Worm (Caenorhabditis elegans) whole organism, late embryonic: ENCODE results near the gene T13A10.64.
A peak's percentile ranks its signal among the peaks of the same experiment; 100 is the strongest.

ENCODE experiments used
- C08G9.2 ChIP-seq: sonication (generic microtip); optimal IDR thresholded peaks from 2 replicates; lab custom pipeline; 2016; ENCODE audit warnings: mild to moderate bottlenecking, missing genetic modification characterization, moderate library complexity, missing compliant biosample characterization
- K02D7.2 ChIP-seq: sonication (generic microtip); optimal IDR thresholded peaks from 2 replicates; lab custom pipeline; 2017; ENCODE audit warnings: mild to moderate bottlenecking, missing genetic modification characterization, missing compliant biosample characterization
- ahr-1 ChIP-seq: sonication (generic microtip); optimal IDR thresholded peaks from 2 replicates; lab custom pipeline; 2016; ENCODE audit warnings: missing genetic modification characterization, missing compliant biosample characterization
- ama-1 ChIP-seq: fragments of 150-350 bp; optimal IDR thresholded peaks from 2 replicates; lab custom pipeline; 2014
- ceh-14 ChIP-seq: sonication (generic microtip); optimal IDR thresholded peaks from 2 replicates; lab custom pipeline; 2016; ENCODE audit warnings: missing genotype, missing genetic modification characterization, missing compliant biosample characterization
- ceh-19 ChIP-seq: fragments of 200-800 bp; sonication (Bioruptor generic); optimal IDR thresholded peaks from 2 replicates; lab custom pipeline; 2018; ENCODE audit warnings: mild to moderate bottlenecking, missing genetic modification characterization, missing compliant biosample characterization
- ceh-2 ChIP-seq: sonication (generic microtip); optimal IDR thresholded peaks from 2 replicates; lab custom pipeline; 2016; ENCODE audit warnings: missing genotype, missing genetic modification characterization, missing compliant biosample characterization
- ceh-22 ChIP-seq: sonication (generic microtip); optimal IDR thresholded peaks from 2 replicates; lab custom pipeline; 2017; ENCODE audit warnings: missing biosample characterization, missing genetic modification characterization
- ceh-30 ChIP-seq: fragments of 150-350 bp; optimal IDR thresholded peaks from 2 replicates; lab custom pipeline; 2014; ENCODE audit warnings: missing biosample characterization, missing genetic modification characterization
- ceh-31 ChIP-seq: sonication (generic microtip); optimal IDR thresholded peaks from 2 replicates; lab custom pipeline; 2016; ENCODE audit warnings: missing genetic modification characterization, missing compliant biosample characterization
- ceh-45 ChIP-seq: fragments of 200-800 bp; sonication (Bioruptor generic); IDR thresholded peaks from 2 replicates; pipeline ENCODE4 v1.3.6; 2022; ENCODE audit warnings: missing genetic modification reagents, missing genetic modification characterization, missing compliant biosample characterization
- ceh-48 ChIP-seq: sonication (generic microtip); optimal IDR thresholded peaks from 2 replicates; lab custom pipeline; 2016; ENCODE audit warnings: missing genetic modification characterization, inconsistent platforms, missing compliant biosample characterization
- ceh-6 ChIP-seq: fragments of 200-800 bp; sonication (Bioruptor generic); optimal IDR thresholded peaks from 2 replicates; lab custom pipeline; 2018; ENCODE audit warnings: mild to moderate bottlenecking, missing genetic modification characterization, missing compliant biosample characterization
- che-1 ChIP-seq: sonication (generic microtip); optimal IDR thresholded peaks from 2 replicates; lab custom pipeline; 2016; ENCODE audit warnings: mild to moderate bottlenecking, missing genetic modification characterization, missing compliant biosample characterization
- dve-1 ChIP-seq: sonication (generic microtip); optimal IDR thresholded peaks from 2 replicates; lab custom pipeline; 2017; ENCODE audit warnings: antibody characterized with exemption, mild to moderate bottlenecking, missing genetic modification characterization, missing compliant biosample characterization
- elt-2 ChIP-seq: sonication (generic microtip); optimal IDR thresholded peaks from 2 replicates; lab custom pipeline; 2016; ENCODE audit warnings: missing genetic modification reagents, missing genetic modification characterization, missing compliant biosample characterization
- ets-4 ChIP-seq: sonication (generic microtip); optimal IDR thresholded peaks from 2 replicates; lab custom pipeline; 2016; ENCODE audit warnings: missing genetic modification characterization, missing compliant biosample characterization
- fkh-10 ChIP-seq: fragments of 150-350 bp; optimal IDR thresholded peaks from 2 replicates; lab custom pipeline; 2014; ENCODE audit warnings: missing biosample characterization, missing genetic modification reagents, missing genetic modification characterization
- fkh-6 ChIP-seq: sonication (generic microtip); optimal IDR thresholded peaks from 2 replicates; lab custom pipeline; 2016; ENCODE audit warnings: missing genetic modification characterization, missing compliant biosample characterization
- gmeb-2 ChIP-seq: sonication (generic microtip); optimal IDR thresholded peaks from 2 replicates; lab custom pipeline; 2016; ENCODE audit warnings: missing genetic modification characterization, inconsistent platforms, missing compliant biosample characterization
- hlh-15 ChIP-seq: sonication (generic microtip); optimal IDR thresholded peaks from 2 replicates; lab custom pipeline; 2016; ENCODE audit warnings: missing genetic modification characterization, missing compliant biosample characterization
- hlh-30 ChIP-seq: sonication (generic microtip); optimal IDR thresholded peaks from 2 replicates; lab custom pipeline; 2017; ENCODE audit warnings: antibody characterized with exemption, missing genetic modification characterization, missing compliant biosample characterization; ENCODE audit not compliant: insufficient read depth
- lim-6 ChIP-seq: sonication (generic microtip); optimal IDR thresholded peaks from 2 replicates; lab custom pipeline; 2016; ENCODE audit warnings: missing genetic modification characterization, missing compliant biosample characterization
- lin-11 ChIP-seq: fragments of 200-800 bp; sonication (Bioruptor generic); optimal IDR thresholded peaks from 2 replicates; lab custom pipeline; 2018; ENCODE audit warnings: mild to moderate bottlenecking, missing genetic modification characterization, missing compliant biosample characterization
- madf-2 ChIP-seq: sonication (generic microtip); optimal IDR thresholded peaks from 2 replicates; lab custom pipeline; 2017; ENCODE audit warnings: missing genetic modification characterization, missing compliant biosample characterization
- mec-3 ChIP-seq: sonication (generic microtip); optimal IDR thresholded peaks from 2 replicates; lab custom pipeline; 2016; ENCODE audit warnings: borderline replicate concordance, missing genetic modification characterization, missing compliant biosample characterization
- nfya-1 ChIP-seq: sonication (generic microtip); optimal IDR thresholded peaks from 2 replicates; lab custom pipeline; 2017; ENCODE audit warnings: missing genetic modification characterization, mild to moderate bottlenecking, missing compliant biosample characterization, antibody characterized with exemption, moderate library complexity
- nhr-232 ChIP-seq: sonication (generic microtip); optimal IDR thresholded peaks from 2 replicates; lab custom pipeline; 2016; ENCODE audit warnings: missing genetic modification characterization, missing compliant biosample characterization
- odd-2 ChIP-seq: sonication (generic microtip); optimal IDR thresholded peaks from 2 replicates; lab custom pipeline; 2017; ENCODE audit warnings: antibody characterized with exemption, mild to moderate bottlenecking, missing genetic modification characterization, missing compliant biosample characterization
- pag-3 ChIP-seq: sonication (generic microtip); optimal IDR thresholded peaks from 2 replicates; lab custom pipeline; 2016; ENCODE audit warnings: missing compliant biosample characterization, missing genetic modification characterization, borderline replicate concordance
- pat-9 ChIP-seq: fragments of 200-800 bp; sonication (Bioruptor generic); optimal IDR thresholded peaks from 2 replicates; lab custom pipeline; 2018; ENCODE audit warnings: mild to moderate bottlenecking, missing genetic modification characterization, moderate library complexity, missing compliant biosample characterization
- pax-1 ChIP-seq: fragments of 150-350 bp; optimal IDR thresholded peaks from 2 replicates; lab custom pipeline; 2014; ENCODE audit warnings: missing biosample characterization, missing genetic modification characterization
- pha-2 ChIP-seq: sonication (generic microtip); optimal IDR thresholded peaks from 2 replicates; lab custom pipeline; 2017; ENCODE audit warnings: mild to moderate bottlenecking, missing genetic modification characterization, missing compliant biosample characterization
- pha-4 ChIP-seq: fragments of 150-350 bp; optimal IDR thresholded peaks from 2 replicates; lab custom pipeline; 2018; ENCODE audit warnings: missing biosample characterization, missing genetic modification reagents, missing genetic modification characterization
- pqm-1 ChIP-seq: sonication (generic microtip); optimal IDR thresholded peaks from 2 replicates; lab custom pipeline; 2016; ENCODE audit warnings: missing genetic modification characterization, missing compliant biosample characterization
- pros-1 ChIP-seq: fragments of 150-350 bp; optimal IDR thresholded peaks from 2 replicates; lab custom pipeline; 2014; ENCODE audit warnings: missing biosample characterization, missing genetic modification reagents, missing genetic modification characterization
- ref-2 ChIP-seq: sonication (generic microtip); optimal IDR thresholded peaks from 2 replicates; lab custom pipeline; 2016; ENCODE audit warnings: missing genetic modification characterization, missing compliant biosample characterization
- rnt-1 ChIP-seq: sonication (generic microtip); optimal IDR thresholded peaks from 2 replicates; lab custom pipeline; 2016; ENCODE audit warnings: missing genetic modification characterization, missing compliant biosample characterization
- sdc-2 ChIP-seq: sonication (generic microtip); optimal IDR thresholded peaks from 2 replicates; lab custom pipeline; 2016; ENCODE audit warnings: missing genotype, missing genetic modification characterization, missing compliant biosample characterization
- sox-2 ChIP-seq: fragments of 200-800 bp; sonication (Bioruptor generic); IDR thresholded peaks from 2 replicates; pipeline ENCODE4 v1.3.6; 2022; ENCODE audit warnings: missing genetic modification reagents, missing genetic modification characterization, missing compliant biosample characterization
- sox-4 ChIP-seq: sonication (generic microtip); optimal IDR thresholded peaks from 2 replicates; lab custom pipeline; 2017; ENCODE audit warnings: mild to moderate bottlenecking, missing genetic modification characterization, inconsistent platforms, missing compliant biosample characterization
- syd-9 ChIP-seq: sonication (generic microtip); optimal IDR thresholded peaks from 2 replicates; lab custom pipeline; 2016; ENCODE audit warnings: mild to moderate bottlenecking, missing genetic modification characterization, moderate library complexity, missing compliant biosample characterization
- tbx-2 ChIP-seq: sonication (generic microtip); optimal IDR thresholded peaks from 2 replicates; lab custom pipeline; 2016; ENCODE audit warnings: missing genetic modification characterization, missing compliant biosample characterization
- unc-3 ChIP-seq, 2 experiments: fragments of 200-800 bp in 1 of 2; sonication (Bioruptor generic) in 1 of 2; sonication (generic microtip) in 1 of 2; conservative IDR thresholded peaks in 1 of 2; optimal IDR thresholded peaks in 1 of 2; 2 replicates each; pipeline versions ENCODE4 v1.3.6 to Lab custom; 2016 to 2022; ENCODE audit warnings: missing compliant biosample characterization in 2 of 2, missing genetic modification characterization in 2 of 2, missing genetic modification reagents in 1 of 2
- unc-42 ChIP-seq: sonication (generic microtip); optimal IDR thresholded peaks from 2 replicates; lab custom pipeline; 2016; ENCODE audit warnings: missing genotype, missing genetic modification characterization, missing compliant biosample characterization
- unc-86 ChIP-seq: sonication (generic microtip); optimal IDR thresholded peaks from 2 replicates; lab custom pipeline; 2016; ENCODE audit warnings: missing genetic modification characterization, missing compliant biosample characterization
- zip-5 ChIP-seq: sonication (generic microtip); optimal IDR thresholded peaks from 2 replicates; lab custom pipeline; 2016; ENCODE audit warnings: missing genetic modification characterization, missing compliant biosample characterization
- ztf-16 ChIP-seq: sonication (generic microtip); optimal IDR thresholded peaks from 2 replicates; lab custom pipeline; 2017; ENCODE audit warnings: missing genetic modification characterization, missing compliant biosample characterization

T13A10.64 gene

DNA sequence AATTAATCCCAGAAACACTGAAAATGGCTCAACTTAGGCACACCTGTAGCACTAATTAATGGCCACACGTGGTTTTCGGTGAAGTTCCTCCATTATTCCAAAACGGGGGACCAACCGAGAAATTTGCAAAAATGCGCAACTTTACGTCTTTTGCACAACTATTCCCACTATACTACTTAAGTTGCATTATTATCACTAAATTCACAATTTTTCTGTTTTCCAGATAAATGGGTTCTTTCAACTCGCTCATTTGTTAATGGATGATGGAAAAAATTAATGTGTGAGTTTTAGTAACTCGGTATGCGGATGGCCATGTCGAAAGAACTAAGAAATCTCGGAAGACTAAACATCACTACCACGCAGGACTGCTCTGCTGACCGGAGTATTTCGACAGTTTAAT, at the start of gene T13A10.64:
Gene T13A10.64, plus strand, starts transcription at position 301 of the 400 bp plus-strand sequence.
- TF ChIP-seq nhr-232 (no peak), syd-9 (no peak), fkh-10 (GFP tag; lab: Kevin White, UChicago) (no peak), fkh-6 (no peak), zip-5 (tag; lab: Kevin White, UChicago) (no peak), ceh-19 (GFP tag; lab: Kevin White, UChicago) (no peak), che-1 (tag; lab: Kevin White, UChicago) (no peak), ama-1 (no peak), ceh-14 (tag; lab: Kevin White, UChicago) (no peak), lin-11 (no peak), pat-9 (no peak), tbx-2 (tag; lab: Kevin White, UChicago) (no peak), K02D7.2 (tag; lab: Kevin White, UChicago) (no peak), sox-2 (no peak), unc-3 (GFP tag; conservative IDR thresholded peaks at IDR 0.05; lab: Robert Waterston, UW) (no peak), unc-3 (tag; optimal IDR thresholded peaks at IDR 0.05; lab: Kevin White, UChicago) (no peak), unc-42 (no peak), pha-2 (no peak), hlh-15 (tag; lab: Kevin White, UChicago) (no peak), pqm-1 (tag; lab: Kevin White, UChicago) (no peak)

DNA sequence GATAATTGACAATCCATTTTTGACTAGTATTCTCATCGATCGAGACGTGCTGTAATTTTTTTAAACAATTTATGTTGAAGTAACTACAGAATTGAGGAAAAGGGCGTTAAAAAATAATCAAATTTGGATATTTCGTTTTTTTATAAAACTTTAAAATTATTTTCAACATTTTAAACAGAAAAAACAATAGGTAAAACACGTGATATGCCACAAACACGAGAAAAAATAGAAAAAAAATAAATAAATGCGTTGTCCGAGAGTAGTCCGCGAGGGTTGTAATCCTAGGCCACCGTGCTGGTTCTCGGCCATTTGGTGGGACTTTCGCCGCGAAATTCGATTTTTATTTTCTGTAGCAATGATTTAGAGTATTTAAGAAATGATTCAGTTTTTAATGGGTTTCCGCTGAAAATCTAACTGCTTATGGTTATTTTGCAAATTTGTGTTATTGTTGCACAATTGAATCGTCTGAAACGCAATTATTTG, 48.4 kb upstream of the T13A10.64 start, which contains the start of gene C49A9.10:
Gene C49A9.10, minus strand, starts transcription at position 51 of the 483 bp plus-strand sequence.
- TF ChIP-seq madf-2 (tag; lab: Kevin White, UChicago) (peak; percentile 15), C08G9.2 (tag; lab: Kevin White, UChicago) (peak; percentile 95), tbx-2 (tag; lab: Kevin White, UChicago) (peak; percentile 89), pha-4 (tag; lab: Kevin White, UChicago) (no peak), pax-1 (no peak), ceh-22 (tag; lab: Kevin White, UChicago) (no peak), unc-3 (GFP tag; conservative IDR thresholded peaks at IDR 0.05; lab: Robert Waterston, UW) (peak; percentile 73), unc-3 (tag; optimal IDR thresholded peaks at IDR 0.05; lab: Kevin White, UChicago) (no peak), lin-11 (no peak), pag-3 (no peak), ama-1 (no peak), ceh-48 (tag; lab: Kevin White, UChicago) (no peak), ref-2 (tag; lab: Kevin White, UChicago) (peak; percentile 79), fkh-6 (peak; percentile 47), pqm-1 (tag; lab: Kevin White, UChicago) (peak; percentile 45), pros-1 (tag; lab: Kevin White, UChicago) (no peak), odd-2 (no peak), sox-4 (tag; lab: Kevin White, UChicago) (no peak), lim-6 (tag; lab: Kevin White, UChicago) (peak; percentile 67), ceh-45 (0 out of 2 replicates have a peak, but pooled peaks have one; percentile 35), ceh-6 (GFP tag; lab: Kevin White, UChicago) (no peak), unc-42 (peak; percentile 40), ztf-16 (peak; percentile 22), ceh-19 (GFP tag; lab: Kevin White, UChicago) (no peak), unc-86 (tag; lab: Kevin White, UChicago) (peak; percentile 50), hlh-30 (tag; lab: Kevin White, UChicago) (no peak), sox-2 (no peak), che-1 (tag; lab: Kevin White, UChicago) (no peak), mec-3 (tag; lab: Kevin White, UChicago) (peak; percentile 87), nfya-1 (tag; lab: Kevin White, UChicago) (peak; percentile 50), ceh-2 (tag; lab: Kevin White, UChicago) (peak; percentile 91), dve-1 (tag; lab: Kevin White, UChicago) (no peak), sdc-2 (tag; lab: Kevin White, UChicago) (peak; percentile 64), syd-9 (peak; percentile 18), ahr-1 (peak; percentile 37), ceh-30 (tag; lab: Kevin White, UChicago) (no peak), ets-4 (tag; lab: Kevin White, UChicago) (peak; percentile 91), rnt-1 (tag; lab: Kevin White, UChicago) (peak; percentile 68), gmeb-2 (peak; percentile 33), ceh-31 (tag; lab: Kevin White, UChicago) (peak; percentile 96), nhr-232 (no peak), hlh-15 (tag; lab: Kevin White, UChicago) (no peak), zip-5 (tag; lab: Kevin White, UChicago) (peak; percentile 69), ceh-14 (tag; lab: Kevin White, UChicago) (peak; percentile 69), elt-2 (tag; lab: Kevin White, UChicago) (peak; percentile 77)
